Worm (Caenorhabditis elegans) whole organism, L4 larva: Measurements from ENCODE around the gene F55B12.10.
A peak's percentile ranks its signal among the peaks of the same experiment; 100 is the strongest.

Experiments used
- F10B5.3 ChIP-seq: sonication (generic microtip); optimal IDR thresholded peaks from 2 replicates; lab custom pipeline; 2016; ENCODE audit warnings: mild to moderate bottlenecking, missing genetic modification characterization, missing compliant biosample characterization
- F37D6.2 ChIP-seq: sonication (generic microtip); optimal IDR thresholded peaks from 2 replicates; lab custom pipeline; 2016; ENCODE audit warnings: mild to moderate bottlenecking, missing genetic modification characterization, missing compliant biosample characterization
- F44E2.7 ChIP-seq: fragments of 200-800 bp; sonication (Bioruptor generic); IDR thresholded peaks from 2 replicates; pipeline ENCODE4 v2.1.2; 2022; ENCODE audit warnings: missing genetic modification characterization, missing compliant biosample characterization
- F49E8.2 ChIP-seq: sonication (generic microtip); optimal IDR thresholded peaks from 2 replicates; lab custom pipeline; 2016; ENCODE audit warnings: missing compliant biosample characterization, mild to moderate bottlenecking, missing genetic modification characterization, borderline replicate concordance
- ZK337.2 ChIP-seq: fragments of 200-800 bp; sonication (Bioruptor generic); IDR thresholded peaks from 2 replicates; pipeline ENCODE4 v1.3.6; 2022; ENCODE audit warnings: missing genetic modification reagents, missing genetic modification characterization, missing compliant biosample characterization
- ZK546.5 ChIP-seq, 2 experiments: sonication (generic microtip); optimal IDR thresholded peaks; 2 replicates each; lab custom pipeline; 2017; ENCODE audit warnings: missing biosample characterization in 2 of 2, missing genetic modification characterization in 2 of 2
- aha-1 ChIP-seq: fragments of 150-350 bp; peaks from one replicate; lab custom pipeline; 2014; ENCODE audit warnings: missing biosample characterization, missing genetic modification characterization
- ceh-20 ChIP-seq: fragments of 200-800 bp; sonication (Bioruptor generic); IDR thresholded peaks from 2 replicates; pipeline ENCODE4 v1.3.6; 2022; ENCODE audit warnings: missing genetic modification reagents, missing genetic modification characterization, missing compliant biosample characterization
- ceh-28 ChIP-seq: fragments of 150-350 bp; optimal IDR thresholded peaks from 2 replicates; lab custom pipeline; 2014; ENCODE audit warnings: missing biosample characterization, missing genetic modification reagents, missing genetic modification characterization
- ceh-32 ChIP-seq: sonication (generic microtip); optimal IDR thresholded peaks from 2 replicates; lab custom pipeline; 2016; ENCODE audit warnings: mild to moderate bottlenecking, missing genetic modification characterization, missing compliant biosample characterization; ENCODE audit not compliant: poor library complexity
- ceh-44 ChIP-seq: fragments of 200-800 bp; sonication (Bioruptor generic); IDR thresholded peaks from 2 replicates; pipeline ENCODE4 v1.3.6; 2022; ENCODE audit warnings: missing genetic modification reagents, missing genetic modification characterization, missing compliant biosample characterization
- ceh-62 ChIP-seq: sonication (generic microtip); optimal IDR thresholded peaks from 2 replicates; lab custom pipeline; 2017; ENCODE audit warnings: missing biosample characterization, missing genetic modification characterization
- daf-16 ChIP-seq, 3 experiments: sonication (generic microtip); optimal IDR thresholded peaks; 2 replicates each; lab custom pipeline; 2016 to 2017; ENCODE audit warnings: missing genetic modification characterization in 3 of 3, missing genetic modification reagents in 3 of 3, mild to moderate bottlenecking in 2 of 3, missing compliant biosample characterization in 2 of 3, missing biosample characterization in 1 of 3, moderate library complexity in 1 of 3
- daf-19 ChIP-seq: fragments of 200-800 bp; sonication (Bioruptor generic); conservative IDR thresholded peaks from 2 replicates; pipeline ENCODE4 v1.3.6; 2022; ENCODE audit warnings: missing genetic modification characterization, missing compliant biosample characterization
- dve-1 ChIP-seq: sonication (generic microtip); optimal IDR thresholded peaks from 2 replicates; lab custom pipeline; 2017; ENCODE audit warnings: antibody characterized with exemption, mild to moderate bottlenecking, missing genetic modification characterization, missing compliant biosample characterization; ENCODE audit not compliant: insufficient read depth
- egl-43 ChIP-seq: fragments of 200-800 bp; sonication (Bioruptor generic); IDR thresholded peaks from 2 replicates; pipeline ENCODE4 v1.3.6; 2022; ENCODE audit warnings: missing genetic modification reagents, missing genetic modification characterization, missing compliant biosample characterization
- hif-1 ChIP-seq, 2 experiments: sonication (generic microtip); optimal IDR thresholded peaks; 2 replicates each; lab custom pipeline; 2016 to 2017; ENCODE audit warnings: missing compliant biosample characterization in 2 of 2, missing genetic modification characterization in 2 of 2, missing genetic modification reagents in 2 of 2, missing genotype in 2 of 2, mild to moderate bottlenecking in 1 of 2
- hlh-30 ChIP-seq: sonication (generic microtip); optimal IDR thresholded peaks from 2 replicates; lab custom pipeline; 2017; ENCODE audit warnings: antibody characterized with exemption, mild to moderate bottlenecking, missing genetic modification characterization, missing compliant biosample characterization; ENCODE audit not compliant: insufficient read depth
- madf-5 ChIP-seq, 2 experiments: fragments of 200-800 bp; sonication (Bioruptor generic); IDR thresholded peaks; 2 replicates each; pipeline ENCODE4 v1.3.6; 2022; ENCODE audit warnings: missing compliant biosample characterization in 2 of 2, missing genetic modification characterization in 2 of 2
- mxl-2 ChIP-seq: fragments of 200-800 bp; sonication (Bioruptor generic); conservative IDR thresholded peaks from 2 replicates; pipeline ENCODE4 v1.3.6; 2022; ENCODE audit warnings: missing genetic modification reagents, missing genetic modification characterization, missing compliant biosample characterization
- mxl-3 ChIP-seq: fragments of 200-800 bp; sonication (Bioruptor generic); optimal IDR thresholded peaks from 2 replicates; lab custom pipeline; 2018; ENCODE audit warnings: mild to moderate bottlenecking, missing genetic modification characterization, missing compliant biosample characterization
- nhr-41 ChIP-seq: fragments of 200-800 bp; sonication (Bioruptor generic); IDR thresholded peaks from 2 replicates; pipeline ENCODE4 v1.3.6; 2022; ENCODE audit warnings: missing genetic modification reagents, missing genetic modification characterization, missing compliant biosample characterization
- nhr-42 ChIP-seq: fragments of 200-800 bp; sonication (Bioruptor generic); IDR thresholded peaks from 2 replicates; pipeline ENCODE4 v1.3.6; 2022; ENCODE audit warnings: missing genetic modification characterization, missing compliant biosample characterization
- php-3 ChIP-seq: fragments of 200-800 bp; sonication (Bioruptor generic); IDR thresholded peaks from 2 replicates; pipeline ENCODE4 v1.3.6; 2022; ENCODE audit warnings: missing genetic modification reagents, missing genetic modification characterization, missing compliant biosample characterization
- saeg-2 ChIP-seq: fragments of 200-800 bp; sonication (Bioruptor generic); IDR thresholded peaks from 2 replicates; pipeline ENCODE4 v1.3.6; 2022; ENCODE audit warnings: missing genetic modification reagents, missing genetic modification characterization, missing compliant biosample characterization
- set-16 ChIP-seq: fragments of 200-800 bp; sonication (Bioruptor generic); IDR thresholded peaks from 2 replicates; pipeline ENCODE4 v1.3.6; 2022; ENCODE audit warnings: missing genetic modification reagents, missing genetic modification characterization, missing compliant biosample characterization
- spr-1 ChIP-seq: sonication (generic microtip); optimal IDR thresholded peaks from 2 replicates; lab custom pipeline; 2016; ENCODE audit warnings: mild to moderate bottlenecking, missing genetic modification characterization, missing compliant biosample characterization
- spr-3 ChIP-seq: fragments of 200-800 bp; sonication (Bioruptor generic); optimal IDR thresholded peaks from 2 replicates; lab custom pipeline; 2018; ENCODE audit warnings: mild to moderate bottlenecking, missing genetic modification characterization, missing compliant biosample characterization
- unc-39 ChIP-seq: sonication (generic microtip); optimal IDR thresholded peaks from 2 replicates; lab custom pipeline; 2017; ENCODE audit warnings: missing biosample characterization, missing genetic modification characterization
- unc-62 ChIP-seq, 3 experiments: fragments of 150-350 bp in 1 of 3; sonication (generic microtip); optimal IDR thresholded peaks in 2 of 3; peaks in 1 of 3; 1 replicate in 1 of 3; 2 replicates in 2 of 3; lab custom pipeline; 2014 to 2017; ENCODE audit warnings: missing biosample characterization in 3 of 3, missing genetic modification characterization in 3 of 3, missing genetic modification reagents in 3 of 3, missing genotype in 1 of 3
- zfp-2 ChIP-seq: sonication (generic microtip); optimal IDR thresholded peaks from 2 replicates; lab custom pipeline; 2016; ENCODE audit warnings: mild to moderate bottlenecking, missing genetic modification characterization, missing compliant biosample characterization
- ztf-11 ChIP-seq: fragments of 150-350 bp; optimal IDR thresholded peaks from 2 replicates; lab custom pipeline; 2014; ENCODE audit warnings: missing biosample characterization, missing genetic modification characterization

The F55B12.10 gene

ce11 chrV:13818824-13819408 is 20.6 kb upstream of the F55B12.10 start, which contains the start of gene sel-10 (continued):
- TF ChIP-seq daf-16 (GFP tag; optimal IDR thresholded peaks at IDR 0.05; lab: Kevin White, UChicago) (no peak), daf-16 (tag; optimal IDR thresholded peaks at IDR 0.05; lab: Kevin White, UChicago) (peak; percentile 38), hif-1 (tag; optimal IDR thresholded peaks at IDR 0.05; lab: Kevin White, UChicago) (peak in 1 of 2 experiments; percentile 65), F49E8.2 (tag; lab: Kevin White, UChicago) (no peak), ztf-11 (tag; lab: Kevin White, UChicago) (no peak), egl-43 (no peak), ceh-62 (no peak), ceh-32 (tag; lab: Kevin White, UChicago) (no peak), nhr-42 (GFP tag; lab: Robert Waterston, UW) (no peak), hlh-30 (tag; lab: Kevin White, UChicago) (peak; percentile 66), daf-19 (GFP tag; lab: Robert Waterston, UW) (no peak), F44E2.7 (GFP tag; lab: Robert Waterston, UW) (no peak), spr-3 (no peak), dve-1 (tag; lab: Kevin White, UChicago) (no peak), nhr-41 (no peak), spr-1 (no peak)

ce11 chrV:13822752-13823151 is 16.8 kb upstream of the F55B12.10 start, which contains the start of gene hpo-31:
Gene hpo-31, plus strand, starts transcription at chrV:13823052.
- TF ChIP-seq aha-1 (tag; lab: Kevin White, UChicago) (peak; percentile 72), ceh-44 (GFP tag; lab: Robert Waterston, UW) (no peak)

- TF ChIP-seq ZK546.5 (tag; optimal IDR thresholded peaks at IDR 0.05; lab: Kevin White, UChicago), result no peak
- TF ChIP-seq unc-62 (GFP tag; optimal IDR thresholded peaks at IDR 0.05 in 1 of 2; lab: Kevin White, UChicago), result peak in 1 of 2 experiments; percentile 75
- no peak for TF ChIP-seq unc-62 (tag; optimal IDR thresholded peaks at IDR 0.05; lab: Kevin White, UChicago)
- peak; percentile 2 for TF ChIP-seq aha-1 (tag; lab: Kevin White, UChicago)
Measured at ce11 chrV:13827920-13828319, 11.6 kb upstream of the F55B12.10 start, which contains the start of gene nrf-5. Gene nrf-5, plus strand, starts transcription at chrV:13828267.

- TF ChIP-seq unc-62 (GFP tag; optimal IDR thresholded peaks at IDR 0.05 in 1 of 2; lab: Kevin White, UChicago), result peak in 1 of 2 experiments; percentile 61
- TF ChIP-seq unc-62 (tag; optimal IDR thresholded peaks at IDR 0.05; lab: Kevin White, UChicago), result no peak
- no peak for TF ChIP-seq hif-1 (tag; optimal IDR thresholded peaks at IDR 0.05; lab: Kevin White, UChicago)
- TF ChIP-seq php-3 (GFP tag; lab: Robert Waterston, UW), result no peak
Measured at ce11 chrV:13830813-13831212, 8.7 kb upstream of the F55B12.10 start, which contains the start of gene str-165. Gene str-165, plus strand, starts transcription at chrV:13831113.

- TF ChIP-seq spr-3 (no peak), ZK337.2 (GFP tag; lab: Robert Waterston, UW) (no peak), spr-1 (no peak), F37D6.2 (tag; lab: Kevin White, UChicago) (no peak), mxl-2 (GFP tag; lab: Robert Waterston, UW) (no peak), aha-1 (tag; lab: Kevin White, UChicago) (no peak), mxl-3 (GFP tag; lab: Kevin White, UChicago) (no peak), F49E8.2 (tag; lab: Kevin White, UChicago) (no peak), saeg-2 (GFP tag; lab: Robert Waterston, UW) (no peak), ceh-20 (GFP tag; lab: Robert Waterston, UW) (no peak), ceh-28 (tag; lab: Kevin White, UChicago) (no peak), madf-5 (GFP tag; IDR thresholded peaks at IDR 0.05; lab: Robert Waterston, UW) (no peak), ZK546.5 (tag; optimal IDR thresholded peaks at IDR 0.05; lab: Kevin White, UChicago) (no peak), unc-39 (tag; lab: Kevin White, UChicago) (no peak), ceh-44 (GFP tag; lab: Robert Waterston, UW) (no peak), F10B5.3 (tag; lab: Kevin White, UChicago) (no peak), zfp-2 (no peak), set-16 (GFP tag; lab: Robert Waterston, UW) (no peak), daf-19 (GFP tag; lab: Robert Waterston, UW) (no peak)
Measured at ce11 chrV:13833951-13834350, 5.6 kb upstream of the F55B12.10 start, which contains the start of gene srx-129. Gene srx-129, plus strand, starts transcription at chrV:13834251.
